Worm (Caenorhabditis elegans): Measurements from ENCODE around the gene F46B3.23.

DNA sequence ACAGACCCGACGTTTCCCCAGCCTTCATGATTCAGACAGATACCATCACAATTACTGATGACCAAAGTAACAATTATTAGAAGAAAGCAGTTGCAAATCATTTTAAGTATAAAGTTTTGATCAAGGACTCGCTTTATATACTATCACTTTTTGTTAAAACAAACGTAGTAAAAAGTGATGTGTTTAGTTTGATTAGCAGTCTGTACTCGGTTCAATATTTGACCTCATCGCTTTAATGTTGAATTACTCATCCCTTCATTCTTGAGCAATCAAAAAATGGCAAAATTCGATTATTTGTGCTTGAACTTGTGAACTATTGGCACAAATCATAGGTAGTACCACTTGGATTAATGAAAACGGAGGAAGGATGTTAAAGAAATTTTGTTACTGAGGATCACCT lies 48.2 kb downstream of the F46B3.23 start, which contains the start of gene abf-4:
- no peak for TF ChIP-seq unc-62 (GFP tag; optimal IDR thresholded peaks at IDR 0.05)
- no peak for TF ChIP-seq lin-35 (GFP tag; optimal IDR thresholded peaks at IDR 0.05)
- TF ChIP-seq ztf-4 (tag; optimal IDR thresholded peaks at IDR 0.05) = no peak
- no peak for TF ChIP-seq ceh-63 (GFP tag; optimal IDR thresholded peaks at IDR 0.05)
- TF ChIP-seq aly-2 (tag; optimal IDR thresholded peaks at IDR 0.05) = no peak
- no peak for TF ChIP-seq ceh-82 (tag; optimal IDR thresholded peaks at IDR 0.05)
- TF ChIP-seq nhr-237 (tag; optimal IDR thresholded peaks at IDR 0.05) = no peak
- TF ChIP-seq Y116A8C.19 (tag; optimal IDR thresholded peaks at IDR 0.05; ENCODE audit: borderline replicate concordance) = no peak
- TF ChIP-seq isw-1 (GFP tag; IDR thresholded peaks at IDR 0.05) = no peak
- TF ChIP-seq zip-4 (GFP tag; optimal IDR thresholded peaks at IDR 0.05) = no peak
- TF ChIP-seq fos-1 (tag; optimal IDR thresholded peaks at IDR 0.05) = no peak
